Worm (Caenorhabditis elegans) whole organism, L3 larva: ENCODE data around the gene F22E5.6.

ENCODE experiments used
- ZK546.5 ChIP-seq: sonication (generic microtip); optimal IDR thresholded peaks from 2 replicates; lab custom pipeline; 2017; ENCODE audit warnings: missing biosample characterization, missing genetic modification characterization
- aly-2 ChIP-seq: fragments of 150-350 bp; optimal IDR thresholded peaks from 2 replicates; lab custom pipeline; 2014; ENCODE audit warnings: missing biosample characterization, missing genetic modification characterization
- ceh-16 ChIP-seq: sonication (generic microtip); optimal IDR thresholded peaks from 2 replicates; lab custom pipeline; 2017; ENCODE audit warnings: missing biosample characterization, missing genetic modification characterization
- egl-27 ChIP-seq: sonication (generic microtip); optimal IDR thresholded peaks from 4 replicates; lab custom pipeline; 2017; ENCODE audit warnings: missing biosample characterization, missing genetic modification reagents, missing genetic modification characterization
- elt-1 ChIP-seq: fragments of 150-350 bp; optimal IDR thresholded peaks from 2 replicates; lab custom pipeline; 2014; ENCODE audit warnings: missing biosample characterization, missing genetic modification characterization
- fkh-10 ChIP-seq: sonication (generic microtip); optimal IDR thresholded peaks from 2 replicates; lab custom pipeline; 2017; ENCODE audit warnings: missing biosample characterization, missing genetic modification reagents, missing genetic modification characterization
- hmg-11 ChIP-seq: sonication (generic microtip); optimal IDR thresholded peaks from 2 replicates; lab custom pipeline; 2016; ENCODE audit warnings: missing genetic modification characterization, missing compliant biosample characterization
- jun-1 ChIP-seq: fragments of 150-350 bp; optimal IDR thresholded peaks from 2 replicates; lab custom pipeline; 2014; ENCODE audit warnings: missing biosample characterization, missing genetic modification reagents, missing genetic modification characterization
- lin-15B ChIP-seq: fragments of 150-350 bp; optimal IDR thresholded peaks from 2 replicates; lab custom pipeline; 2014; ENCODE audit warnings: missing biosample characterization, missing genetic modification characterization
- mdl-1 ChIP-seq: fragments of 150-350 bp; optimal IDR thresholded peaks from 2 replicates; lab custom pipeline; 2014; ENCODE audit warnings: missing biosample characterization, missing genetic modification characterization
- nhr-11 ChIP-seq: fragments of 150-350 bp; optimal IDR thresholded peaks from 2 replicates; lab custom pipeline; 2014; ENCODE audit warnings: missing biosample characterization, missing genetic modification characterization
- nhr-23 ChIP-seq: fragments of 150-350 bp; optimal IDR thresholded peaks from 2 replicates; lab custom pipeline; 2014; ENCODE audit warnings: missing biosample characterization, missing genetic modification reagents, missing genetic modification characterization
- nhr-76 ChIP-seq: fragments of 150-350 bp; sonication (generic microtip); optimal IDR thresholded peaks from 5 replicates; lab custom pipeline; 2014; ENCODE audit warnings: missing biosample characterization, missing genetic modification characterization
- pqm-1 ChIP-seq: fragments of 150-350 bp; optimal IDR thresholded peaks from 2 replicates; lab custom pipeline; 2017; ENCODE audit warnings: missing biosample characterization, missing genetic modification characterization, inconsistent platforms
- skn-1 ChIP-seq: fragments of 150-350 bp; optimal IDR thresholded peaks from 2 replicates; lab custom pipeline; 2014; ENCODE audit warnings: missing biosample characterization, missing genetic modification characterization
- tbx-2 ChIP-seq: sonication (generic microtip); optimal IDR thresholded peaks from 2 replicates; lab custom pipeline; 2016; ENCODE audit warnings: mild to moderate bottlenecking, missing genetic modification characterization, missing compliant biosample characterization
- unc-62 ChIP-seq: fragments of 150-350 bp; sonication (generic microtip); optimal IDR thresholded peaks from 4 replicates; lab custom pipeline; 2014; ENCODE audit warnings: missing biosample characterization, missing genetic modification reagents, missing genetic modification characterization
- zag-1 ChIP-seq: fragments of 150-350 bp; optimal IDR thresholded peaks from 2 replicates; lab custom pipeline; 2014; ENCODE audit warnings: missing biosample characterization, missing genetic modification characterization

F22E5.6 gene

DNA sequence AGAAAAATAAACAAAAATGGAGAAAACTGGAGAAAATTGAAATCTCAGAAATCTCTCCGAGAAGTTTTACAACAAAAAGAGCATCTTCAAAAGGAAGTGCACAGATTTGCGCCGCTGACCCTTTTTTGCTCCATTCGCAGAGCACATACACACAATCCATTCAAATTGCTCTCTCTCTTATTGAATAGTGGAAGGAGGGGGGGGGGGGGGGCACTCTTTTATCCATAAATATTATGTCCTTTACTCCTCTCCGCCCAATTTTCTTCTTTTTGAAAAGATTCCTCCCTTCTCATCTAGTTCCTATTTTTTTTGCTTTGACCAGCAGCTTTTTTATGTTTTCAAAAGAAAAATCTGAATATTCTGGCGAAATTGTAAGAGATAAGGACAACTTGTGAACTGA is 45.4 kb downstream of the F22E5.6 start:
- no peak for TF ChIP-seq skn-1 (tag; lab: Kevin White, UChicago)
- TF ChIP-seq fkh-10 (GFP tag; lab: Kevin White, UChicago): peak; percentile 56

DNA sequence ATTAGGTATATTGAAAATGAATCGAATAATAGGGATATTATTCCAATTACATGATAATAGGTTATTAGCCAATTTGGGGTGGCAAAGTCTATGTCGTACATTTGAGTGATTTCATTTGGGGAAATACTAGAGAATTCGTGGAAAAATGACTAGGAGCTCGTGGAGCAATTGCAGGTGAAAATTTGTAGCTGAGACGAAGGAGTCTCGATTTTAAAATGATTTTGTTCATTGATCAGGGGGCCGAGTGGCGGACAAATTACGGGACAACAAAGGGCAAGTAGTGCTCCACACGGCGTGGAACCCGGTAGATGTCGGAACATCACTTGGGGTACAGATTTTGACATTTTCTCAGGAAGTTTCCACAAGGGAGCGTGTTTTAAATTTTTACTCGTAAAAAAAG is 48.7 kb downstream of the F22E5.6 start, which contains the start of gene sri-62:
Gene sri-62, minus strand, starts transcription at position 101 of the 400 bp plus-strand sequence.
- no peak for TF ChIP-seq nhr-76
- TF ChIP-seq ceh-16 (tag; lab: Kevin White, UChicago): no peak
- TF ChIP-seq jun-1: no peak
- TF ChIP-seq mdl-1 (tag; lab: Kevin White, UChicago): no peak
- TF ChIP-seq nhr-11 (tag; lab: Kevin White, UChicago): no peak
- TF ChIP-seq skn-1 (tag; lab: Kevin White, UChicago): no peak
- TF ChIP-seq zag-1 (tag; lab: Kevin White, UChicago): no peak
- TF ChIP-seq elt-1: no peak
- no peak for TF ChIP-seq ZK546.5 (tag; lab: Kevin White, UChicago)
- TF ChIP-seq pqm-1 (tag; lab: Kevin White, UChicago): no peak
- no peak for TF ChIP-seq nhr-23
- TF ChIP-seq unc-62 (GFP tag; lab: Kevin White, UChicago): no peak
- TF ChIP-seq lin-15B: no peak

DNA sequence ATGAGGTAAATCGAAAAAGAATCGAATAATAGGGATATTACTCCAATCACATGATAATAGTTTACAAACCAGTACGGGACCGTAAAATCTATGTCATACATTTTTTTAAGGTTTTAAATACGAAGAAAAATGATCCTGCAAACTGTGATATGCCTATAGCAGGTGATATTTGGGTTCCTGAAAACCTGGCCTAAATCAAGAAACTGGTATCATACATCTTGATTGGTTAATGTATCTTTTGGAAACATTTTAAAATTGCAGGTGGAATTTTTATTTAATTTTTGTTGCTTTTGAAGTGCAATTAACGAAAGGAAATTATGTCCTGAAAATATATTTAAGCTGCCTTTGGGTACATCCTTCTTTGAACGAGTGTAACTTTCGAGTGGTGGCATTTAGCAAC is 50.6 kb downstream of the F22E5.6 start, which contains the start of gene sri-61:
Gene sri-61, minus strand, starts transcription at position 101 of the 400 bp plus-strand sequence.
- no peak for TF ChIP-seq hmg-11 (tag; lab: Kevin White, UChicago)
- no peak for TF ChIP-seq jun-1
- no peak for TF ChIP-seq nhr-11 (tag; lab: Kevin White, UChicago)
- no peak for TF ChIP-seq egl-27 (tag; lab: Kevin White, UChicago)
- no peak for TF ChIP-seq aly-2
- TF ChIP-seq nhr-76: no peak
- no peak for TF ChIP-seq tbx-2 (tag; lab: Kevin White, UChicago)
- TF ChIP-seq, all 47 proteins: peak for 0
